Fruit fly (Drosophila melanogaster) whole organism, wandering third instar larva: ENCODE data around the gene RpS28a.

Experiments
- Abd-B ChIP-seq: fragments of >200 bp; optimal IDR thresholded peaks from 2 replicates; lab custom pipeline; 2017; ENCODE audit warnings: missing biosample characterization, missing genetic modification characterization
- CG32264 ChIP-seq: fragments of 200-800 bp; sonication (Bioruptor generic); optimal IDR thresholded peaks from 2 replicates; lab custom pipeline; 2016; ENCODE audit warnings: missing biosample characterization, missing genetic modification characterization
- CG9705 ChIP-seq: fragments of 200-800 bp; sonication (Bioruptor generic); optimal IDR thresholded peaks from 2 replicates; lab custom pipeline; 2018; ENCODE audit warnings: missing biosample characterization, mild to moderate bottlenecking, missing genetic modification characterization
- CrebA ChIP-seq: fragments of 200-800 bp; sonication (Bioruptor generic); optimal IDR thresholded peaks from 2 replicates; lab custom pipeline; 2016; ENCODE audit warnings: missing biosample characterization, mild to moderate bottlenecking, missing genetic modification characterization, borderline replicate concordance
- Dfd ChIP-seq: fragments of >200 bp; optimal IDR thresholded peaks from 2 replicates; lab custom pipeline; 2017; ENCODE audit warnings: missing biosample characterization, missing genetic modification characterization
- Dif ChIP-seq: fragments of 200-275, 200-300 bp; sonication (Bioruptor generic); optimal IDR thresholded peaks from 2 replicates; lab custom pipeline; 2018; ENCODE audit warnings: missing biosample characterization, missing genetic modification characterization; ENCODE audit not compliant: partially characterized antibody
- HLH106 ChIP-seq: fragments of 200-800 bp; optimal IDR thresholded peaks from 3 replicates; lab custom pipeline; 2019; ENCODE audit warnings: missing biosample characterization, mild to moderate bottlenecking, missing genetic modification characterization, moderate library complexity
- Hnf4 ChIP-seq: fragments of 200-800 bp; sonication (Bioruptor generic); optimal IDR thresholded peaks from 2 replicates; lab custom pipeline; 2016; ENCODE audit warnings: missing biosample characterization, mild to moderate bottlenecking, missing genetic modification characterization
- Hr78 ChIP-seq: fragments of >200 bp; optimal IDR thresholded peaks from 2 replicates; lab custom pipeline; 2017; ENCODE audit warnings: missing biosample characterization, missing genetic modification characterization
- Hr83 ChIP-seq: fragments of 200-300 bp; sonication (Bioruptor generic); optimal IDR thresholded peaks from 2 replicates; lab custom pipeline; 2016; ENCODE audit warnings: missing biosample characterization, mild to moderate bottlenecking, missing genetic modification characterization, moderate library complexity; ENCODE audit not compliant: poor library complexity, severe bottlenecking
- Jra ChIP-seq: sonication (Bioruptor generic); optimal IDR thresholded peaks from 2 replicates; lab custom pipeline; 2016; ENCODE audit warnings: missing biosample characterization, missing genetic modification characterization
- Myc ChIP-seq: fragments of >200 bp; optimal IDR thresholded peaks from 2 replicates; lab custom pipeline; 2017
- N ChIP-seq: fragments of >200 bp; optimal IDR thresholded peaks from 2 replicates; lab custom pipeline; 2018; ENCODE audit warnings: missing biosample characterization, missing external identifiers, missing genetic modification characterization
- OdsH ChIP-seq: fragments of 200-800 bp; sonication (Bioruptor generic); optimal IDR thresholded peaks from 2 replicates; lab custom pipeline; 2016; ENCODE audit warnings: missing biosample characterization, mild to moderate bottlenecking, missing genetic modification characterization
- Sp1 ChIP-seq: fragments of 200-800 bp; sonication (Bioruptor generic); optimal IDR thresholded peaks from 3 replicates; lab custom pipeline; 2019; ENCODE audit warnings: missing biosample characterization, mild to moderate bottlenecking, missing genetic modification characterization, moderate library complexity
- Vsx2 ChIP-seq: fragments of 200-300, 225-300 bp; sonication (Bioruptor generic); optimal IDR thresholded peaks from 2 replicates; lab custom pipeline; 2018; ENCODE audit warnings: missing biosample characterization, missing genetic modification characterization; ENCODE audit not compliant: partially characterized antibody
- br ChIP-seq: fragments of 200-800 bp; sonication (Bioruptor generic); optimal IDR thresholded peaks from 2 replicates; lab custom pipeline; 2016; ENCODE audit warnings: missing biosample characterization, missing genetic modification characterization
- brk ChIP-seq: fragments of 200-800 bp; sonication (Bioruptor generic); optimal IDR thresholded peaks from 2 replicates; lab custom pipeline; 2016; ENCODE audit warnings: missing biosample characterization, mild to moderate bottlenecking, missing genetic modification characterization
- dl ChIP-seq, 2 experiments: fragments of 175-275, 200-275 bp in 1 of 2; fragments of 200-275 bp in 1 of 2; sonication (Bioruptor generic); optimal IDR thresholded peaks; lab custom pipeline; 2018; ENCODE audit warnings: mild to moderate bottlenecking in 2 of 2, missing biosample characterization in 2 of 2, missing genetic modification characterization in 2 of 2, moderate library complexity in 2 of 2; ENCODE audit not compliant: partially characterized antibody in 2 of 2, insufficient read depth in 1 of 2
- dmrt93B ChIP-seq: fragments of 200-800 bp; sonication (Bioruptor generic); optimal IDR thresholded peaks from 2 replicates; lab custom pipeline; 2018; ENCODE audit warnings: missing biosample characterization, mild to moderate bottlenecking, missing genetic modification characterization
- dsf ChIP-seq: sonication (Bioruptor generic); optimal IDR thresholded peaks from 2 replicates; lab custom pipeline; 2016; ENCODE audit warnings: missing biosample characterization, missing genetic modification characterization, borderline replicate concordance
- foxo ChIP-seq, 2 experiments: fragments of 200-800 bp; sonication (Bioruptor generic); optimal IDR thresholded peaks; 2 replicates in 1 of 2; 3 replicates in 1 of 2; lab custom pipeline; 2016 to 2017; ENCODE audit warnings: missing biosample characterization in 2 of 2, missing genetic modification characterization in 2 of 2
- fru ChIP-seq: fragments of 200-800 bp; sonication (Bioruptor generic); optimal IDR thresholded peaks from 3 replicates; lab custom pipeline; 2016; ENCODE audit warnings: missing biosample characterization, mild to moderate bottlenecking, missing genetic modification characterization
- h ChIP-seq: fragments of 200-800 bp; sonication (Bioruptor generic); optimal IDR thresholded peaks from 3 replicates; lab custom pipeline; 2016; ENCODE audit warnings: missing biosample characterization, mild to moderate bottlenecking, missing genetic modification characterization
- jim ChIP-seq: fragments of 175-275, 200-325 bp; sonication (Bioruptor generic); optimal IDR thresholded peaks from 2 replicates; lab custom pipeline; 2016; ENCODE audit warnings: missing biosample characterization, mild to moderate bottlenecking, missing genetic modification characterization
- pan ChIP-seq: fragments of >200 bp; optimal IDR thresholded peaks from 2 replicates; lab custom pipeline; 2017
- psq ChIP-seq: fragments of 200-800 bp; sonication (Bioruptor generic); optimal IDR thresholded peaks from 3 replicates; lab custom pipeline; 2017; ENCODE audit warnings: missing biosample characterization, mild to moderate bottlenecking, missing genetic modification characterization, moderate library complexity
- sage ChIP-seq: fragments of 200-800 bp; sonication (Bioruptor generic); optimal IDR thresholded peaks from 2 replicates; lab custom pipeline; 2016; ENCODE audit warnings: missing biosample characterization, mild to moderate bottlenecking, missing genetic modification characterization
- sv ChIP-seq: fragments of 200-800 bp; sonication (Bioruptor generic); optimal IDR thresholded peaks from 3 replicates; lab custom pipeline; 2016; ENCODE audit warnings: missing biosample characterization, missing genetic modification characterization
- tai ChIP-seq: sonication (Bioruptor generic); optimal IDR thresholded peaks from 2 replicates; lab custom pipeline; 2016; ENCODE audit warnings: missing biosample characterization, missing genetic modification characterization

Gene RpS28a

dm6 chr3R:30036609-30037008 is 14.2 kb upstream of the RpS28a start, which contains the start of gene ZIPIC:
ZIPIC (minus strand) TSS chr3R:30036870.
- TF ChIP-seq fru (no peak), psq (GFP tag; lab: Kevin White, UChicago) (no peak), N (GFP tag; lab: Kevin White, UChicago) (no peak), tai (GFP tag; lab: Kevin White, UChicago) (no peak), OdsH (GFP tag; lab: Kevin White, UChicago) (no peak), Hr83 (GFP tag; lab: Kevin White, UChicago) (no peak), foxo (GFP tag; optimal IDR thresholded peaks at IDR 0.05; lab: Kevin White, UChicago) (no peak), h (GFP tag; lab: Kevin White, UChicago) (no peak), Abd-B (GFP tag; lab: Kevin White, UChicago) (no peak), CG9705 (GFP tag; lab: Kevin White, UChicago) (no peak), Jra (GFP tag; lab: Kevin White, UChicago) (no peak), sv (GFP tag; lab: Kevin White, UChicago) (no peak), br (GFP tag; lab: Kevin White, UChicago) (no peak), pan (lab: Kevin White, UChicago) (no peak), dmrt93B (GFP tag; lab: Kevin White, UChicago) (no peak)

dm6 chr3R:30032281-30032680 is 9.8 kb upstream of the RpS28a start:
- TF ChIP-seq dsf (GFP tag; lab: Kevin White, UChicago) = no peak
- no peak for TF ChIP-seq Vsx2 (GFP tag; lab: Kevin White, UChicago)
- no peak for TF ChIP-seq CG32264
- no peak for TF ChIP-seq CG9705 (GFP tag; lab: Kevin White, UChicago)
- no peak for TF ChIP-seq CrebA (GFP tag; lab: Kevin White, UChicago)
- no peak for TF ChIP-seq Dif (GFP tag; lab: Kevin White, UChicago)
- TF ChIP-seq brk (GFP tag; lab: Kevin White, UChicago) = no peak
- TF ChIP-seq h (GFP tag; lab: Kevin White, UChicago) = no peak
- TF ChIP-seq Hnf4 (GFP tag; lab: Kevin White, UChicago) = no peak
- TF ChIP-seq dl (GFP tag; optimal IDR thresholded peaks at IDR 0.05; lab: Kevin White, UChicago; ENCODE audit: insufficient read depth in 1 of 2, partially characterized antibody in 2 of 2) = no peak

- TF ChIP-seq sv (GFP tag; lab: Kevin White, UChicago) = no peak
- TF ChIP-seq Jra (GFP tag; lab: Kevin White, UChicago) = no peak
- TF ChIP-seq Vsx2 (GFP tag; lab: Kevin White, UChicago) = no peak
Measured at dm6 chr3R:30030061-30030460, 7.6 kb upstream of the RpS28a start.

- no peak for TF ChIP-seq jim (GFP tag; lab: Kevin White, UChicago)
- no peak for TF ChIP-seq h (GFP tag; lab: Kevin White, UChicago)
- TF ChIP-seq Sp1 (GFP tag; lab: Kevin White, UChicago) = no peak
- no peak for TF ChIP-seq Hr83 (GFP tag; lab: Kevin White, UChicago)
- no peak for TF ChIP-seq Hnf4 (GFP tag; lab: Kevin White, UChicago)
- no peak for TF ChIP-seq foxo (GFP tag; optimal IDR thresholded peaks at IDR 0.05; lab: Kevin White, UChicago)
- no peak for TF ChIP-seq HLH106 (tag; lab: Kevin White, UChicago)
- TF ChIP-seq fru = no peak
- no peak for TF ChIP-seq Hr78 (GFP tag; lab: Kevin White, UChicago)
- TF ChIP-seq Jra (GFP tag; lab: Kevin White, UChicago) = no peak
- no peak for TF ChIP-seq CG9705 (GFP tag; lab: Kevin White, UChicago)
- no peak for TF ChIP-seq br (GFP tag; lab: Kevin White, UChicago)
- no peak for TF ChIP-seq sage (GFP tag; lab: Kevin White, UChicago)
- TF ChIP-seq Dif (GFP tag; lab: Kevin White, UChicago) = no peak
- TF ChIP-seq brk (GFP tag; lab: Kevin White, UChicago) = no peak
- no peak for TF ChIP-seq sv (GFP tag; lab: Kevin White, UChicago)
- no peak for TF ChIP-seq Dfd (GFP tag; lab: Kevin White, UChicago)
- TF ChIP-seq CrebA (GFP tag; lab: Kevin White, UChicago) = no peak
- no peak for TF ChIP-seq Myc (lab: Kevin White, UChicago)
- no peak for TF ChIP-seq dsf (GFP tag; lab: Kevin White, UChicago)
- TF ChIP-seq, all 38 proteins: peak for 0
Measured at dm6 chr3R:30023445-30023844, 997 bp upstream of the RpS28a start.
